Worm (Caenorhabditis elegans) whole organism, L4/young adult: ENCODE results near the gene nep-2.

Experiments
- W03F9.2 ChIP-seq: fragments of 150-350 bp; optimal IDR thresholded peaks from 2 replicates; lab custom pipeline; 2014; ENCODE audit warnings: missing biosample characterization, missing genetic modification characterization
- dao-5 ChIP-seq: sonication (generic microtip); optimal IDR thresholded peaks from 2 replicates; lab custom pipeline; 2016; ENCODE audit warnings: missing genotype, missing genetic modification characterization, moderate library complexity, missing compliant biosample characterization

ce11 chrII:2702757-2703156 lies 22.8 kb downstream of the nep-2 start, which contains the start of gene sri-60:
- TF ChIP-seq dao-5, result no peak
- TF ChIP-seq W03F9.2 (tag; lab: Kevin White, UChicago), result no peak
